Fruit fly (Drosophila melanogaster): Measurements from ENCODE around the gene Edem1.

Edem1 gene

DNA sequence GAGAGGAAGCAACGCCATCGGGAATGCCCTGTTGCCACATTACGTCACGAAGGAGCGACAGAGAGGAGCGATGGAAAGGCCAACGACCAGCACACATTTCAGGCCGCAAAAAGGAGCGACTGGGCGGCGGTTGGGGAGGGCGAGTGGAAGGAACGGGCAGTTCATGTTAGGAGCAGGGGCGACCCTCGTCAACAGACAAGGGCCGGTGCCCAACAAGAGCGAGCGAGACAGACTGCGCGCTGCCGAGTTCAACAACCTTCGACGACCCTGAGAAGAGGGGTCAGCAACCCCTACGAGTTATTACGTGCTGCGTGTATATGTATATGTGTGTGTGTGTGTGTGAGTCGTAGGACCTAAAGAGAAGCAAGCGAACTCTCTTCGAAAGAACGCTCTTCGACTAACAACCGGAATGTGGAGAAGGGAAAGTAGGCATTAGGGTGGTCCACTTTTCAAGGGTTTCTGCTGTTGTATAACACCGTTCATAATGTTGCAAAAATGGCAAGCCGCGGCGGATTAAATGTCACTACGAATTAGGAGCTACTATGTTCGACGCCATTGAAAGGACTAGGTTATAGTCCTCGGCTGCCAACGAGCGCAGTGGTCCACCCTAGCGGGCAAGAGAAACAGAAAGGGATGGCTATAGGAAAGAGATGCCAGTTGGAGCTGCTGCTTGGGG lies 42.9 kb upstream of the Edem1 start (continued):
- TF ChIP-seq CG18011 (GFP tag; optimal IDR thresholded peaks at IDR 0.05) (peak; percentile 87), trem (tag; optimal IDR thresholded peaks at IDR 0.05) (peak; percentile 94), CG17328 (GFP tag; IDR thresholded peaks at IDR 0.05) (peak; percentile 95), sd (tag; optimal IDR thresholded peaks at IDR 0.05) (peak; percentile 82), vvl (GFP tag; IDR thresholded peaks at IDR 0.05) (peak; percentile 97), ato (GFP tag; IDR thresholded peaks at IDR 0.05; ENCODE audit: partially characterized antibody) (no peak), sens-2 (GFP tag; IDR thresholded peaks at IDR 0.05) (peak; percentile 94), mld (GFP tag; IDR thresholded peaks at IDR 0.05; ENCODE audit: partially characterized antibody) (no peak), Nf-YA (GFP tag; IDR thresholded peaks at IDR 0.05) (peak; percentile 87), CG8359 (GFP tag; optimal IDR thresholded peaks at IDR 0.05; ENCODE audit: borderline replicate concordance) (peak; percentile 90), sr (GFP tag; IDR thresholded peaks at IDR 0.05) (peak; percentile 74; the same call in 2 of the 3 replicates), CG8765 (GFP tag; IDR thresholded peaks at IDR 0.05) (peak; percentile 89), CG2889 (GFP tag; IDR thresholded peaks at IDR 0.05) (peak; percentile 82), da (GFP tag; optimal IDR thresholded peaks at IDR 0.05) (peak; percentile 85), CG14860 (GFP tag; IDR thresholded peaks at IDR 0.05; ENCODE audit: partially characterized antibody) (no peak), jigr1 (GFP tag; IDR thresholded peaks at IDR 0.05) (peak; percentile 80; the same call in 2 of the 3 replicates), H2.0 (GFP tag; IDR thresholded peaks at IDR 0.05) (peak; percentile 94), slp2 (GFP tag; optimal IDR thresholded peaks at IDR 0.05) (peak; percentile 95), zen (tag; optimal IDR thresholded peaks at IDR 0.05) (peak; percentile 87), CG12942 (GFP tag; optimal IDR thresholded peaks at IDR 0.05) (peak; percentile 94), lilli (GFP tag; optimal IDR thresholded peaks at IDR 0.05) (peak; percentile 96), ind (GFP tag; optimal IDR thresholded peaks at IDR 0.05) (peak; percentile 97), CG1602 (GFP tag; optimal IDR thresholded peaks at IDR 0.05) (peak; percentile 91), CG6854 (GFP tag; optimal IDR thresholded peaks at IDR 0.05) (peak; percentile 93), MTF-1 (GFP tag; optimal IDR thresholded peaks at IDR 0.05; ENCODE audit: borderline replicate concordance) (peak; percentile 93), Eip74EF (GFP tag; optimal IDR thresholded peaks at IDR 0.05) (peak in 1 of 2 experiments; percentile 95), dimm (GFP tag; IDR thresholded peaks at IDR 0.05) (peak; percentile 81), insv (GFP tag; optimal IDR thresholded peaks at IDR 0.05) (peak; percentile 39 to 55), CG7963 (GFP tag; IDR thresholded peaks at IDR 0.05; ENCODE audit: partially characterized antibody) (no peak), D (optimal IDR thresholded peaks at IDR 0.05) (no peak), D (GFP tag; optimal IDR thresholded peaks at IDR 0.05) (peak; percentile 96), ab (GFP tag; optimal IDR thresholded peaks at IDR 0.05) (peak; percentile 85), Rfx (GFP tag; IDR thresholded peaks at IDR 0.05) (peak; percentile 96), Doc3 (GFP tag; IDR thresholded peaks at IDR 0.05; ENCODE audit: partially characterized antibody) (no peak), HHEX (GFP tag; optimal IDR thresholded peaks at IDR 0.05) (peak; percentile 95), Adf1 (GFP tag; IDR thresholded peaks at IDR 0.05) (peak; percentile 42; the same call in 1 of the 2 replicates), CG7839 (tag; optimal IDR thresholded peaks at IDR 0.05) (peak; percentile 95), CG7556 (GFP tag; optimal IDR thresholded peaks at IDR 0.05) (peak; percentile 95), fru (optimal IDR thresholded peaks at IDR 0.05) (no peak), CG1792 (GFP tag; optimal IDR thresholded peaks at IDR 0.05) (peak; percentile 93), CG2712 (tag; optimal IDR thresholded peaks at IDR 0.05) (peak; percentile 97), en (GFP tag; optimal IDR thresholded peaks at IDR 0.05) (peak; percentile 95), CG1647 (GFP tag; optimal IDR thresholded peaks at IDR 0.05) (peak; percentile 89), CG2116 (GFP tag; optimal IDR thresholded peaks at IDR 0.05) (peak; percentile 73), lmd (GFP tag; IDR thresholded peaks at IDR 0.05) (peak; percentile 92), CG5953 (GFP tag; IDR thresholded peaks at IDR 0.05) (peak; percentile 91), CG7271 (tag; optimal IDR thresholded peaks at IDR 0.05) (peak; percentile 80), odd (GFP tag; optimal IDR thresholded peaks at IDR 0.05) (peak; percentile 94), Hmr (GFP tag; optimal IDR thresholded peaks at IDR 0.05) (peak; percentile 97), fu2 (GFP tag; optimal IDR thresholded peaks at IDR 0.05) (peak; percentile 91)
